In genomic region chrIII:8749487-8749886, ce11 we compare ENCODE assay signal across 7 worm cellular contexts.
TF ChIP-seq lines count a peak whose summit lies in the region.

sma-2 (plus strand) TSS chrIII:8749680.

TF ChIP-seq in whole organism, L1 larva, 84 proteins besides CTCF, POLR2A, EP300 and RAD21 (continues in another document):
- TF ChIP-seq mep-1 (tag; optimal IDR thresholded peaks at IDR 0.05; lab: Kevin White, UChicago) (peak; percentile 66), C16A3.4 (tag; optimal IDR thresholded peaks at IDR 0.05; lab: Kevin White, UChicago) (peak; percentile 41), fos-1 (tag; optimal IDR thresholded peaks at IDR 0.05; lab: Kevin White, UChicago) (no peak), nhr-19 (GFP tag; conservative IDR thresholded peaks at IDR 0.05; lab: Robert Waterston, UW) (peak; percentile 48), nhr-11 (tag; optimal IDR thresholded peaks at IDR 0.05; lab: Kevin White, UChicago) (no peak), pag-3 (tag; optimal IDR thresholded peaks at IDR 0.05; lab: Kevin White, UChicago; ENCODE audit: borderline replicate concordance, insufficient read depth) (no peak), nhr-90 (tag; optimal IDR thresholded peaks at IDR 0.05; lab: Kevin White, UChicago; ENCODE audit: poor library complexity) (peak; percentile 76), tlp-1 (tag; optimal IDR thresholded peaks at IDR 0.05; lab: Kevin White, UChicago) (no peak), elt-2 (tag; optimal IDR thresholded peaks at IDR 0.05; lab: Kevin White, UChicago) (peak; percentile 87), rnt-1 (tag; optimal IDR thresholded peaks at IDR 0.05; lab: Kevin White, UChicago) (peak; percentile 12), lin-13 (GFP tag; optimal IDR thresholded peaks at IDR 0.05; lab: Kevin White, UChicago) (peak; percentile 20), aha-1 (tag; optimal IDR thresholded peaks at IDR 0.05; lab: Kevin White, UChicago) (no peak)

TF ChIP-seq in whole organism, L2 larva, 48 proteins besides CTCF, POLR2A, EP300 and RAD21 (continues in another document):
- TF ChIP-seq ceh-16 (tag; optimal IDR thresholded peaks at IDR 0.05; lab: Kevin White, UChicago) (no peak), R02D3.7 (tag; optimal IDR thresholded peaks at IDR 0.05; lab: Kevin White, UChicago) (no peak), elt-1 (tag; optimal IDR thresholded peaks at IDR 0.05; lab: Kevin White, UChicago) (no peak), mbf-1 (tag; optimal IDR thresholded peaks at IDR 0.05; lab: Kevin White, UChicago) (no peak), Y55F3AM.14 (GFP tag; optimal IDR thresholded peaks at IDR 0.05; lab: Kevin White, UChicago) (no peak), nhr-21 (tag; optimal IDR thresholded peaks at IDR 0.05; lab: Kevin White, UChicago) (peak; percentile 52), sma-3 (GFP tag; optimal IDR thresholded peaks at IDR 0.05; lab: Kevin White, UChicago) (peak; percentile 99), ztf-4 (tag; optimal IDR thresholded peaks at IDR 0.05; lab: Kevin White, UChicago) (no peak), C34F6.9 (tag; optimal IDR thresholded peaks at IDR 0.05; lab: Kevin White, UChicago) (peak; percentile 29), nhr-25 (tag; optimal IDR thresholded peaks at IDR 0.05; lab: Kevin White, UChicago) (peak; percentile 74), unc-39 (tag; optimal IDR thresholded peaks at IDR 0.05; lab: Kevin White, UChicago) (no peak), nhr-23 (tag; optimal IDR thresholded peaks at IDR 0.05; lab: Kevin White, UChicago) (no peak), unc-55 (GFP tag; optimal IDR thresholded peaks at IDR 0.05; lab: Kevin White, UChicago) (no peak), ZK546.5 (tag; optimal IDR thresholded peaks at IDR 0.05; lab: Kevin White, UChicago) (no peak)

TF ChIP-seq in whole organism, L3 larva, 47 proteins besides CTCF, POLR2A, EP300 and RAD21 (continues in another document):
- peak; percentile 80 for TF ChIP-seq egl-27 (tag; optimal IDR thresholded peaks at IDR 0.05; lab: Kevin White, UChicago)
- peak; percentile 48 for TF ChIP-seq hmg-11 (tag; optimal IDR thresholded peaks at IDR 0.05; lab: Kevin White, UChicago)
- peak; percentile 89 for TF ChIP-seq nhr-25 (tag; optimal IDR thresholded peaks at IDR 0.05; lab: Kevin White, UChicago)
- TF ChIP-seq fkh-2 (tag; optimal IDR thresholded peaks at IDR 0.05; lab: Kevin White, UChicago): no peak
- no peak for TF ChIP-seq nhr-67 (tag; optimal IDR thresholded peaks at IDR 0.05; lab: Kevin White, UChicago)
- TF ChIP-seq ceh-82 (tag; optimal IDR thresholded peaks at IDR 0.05; lab: Kevin White, UChicago): no peak
- TF ChIP-seq nhr-28 (tag; optimal IDR thresholded peaks at IDR 0.05; lab: Kevin White, UChicago): no peak
- TF ChIP-seq elt-1 (tag; optimal IDR thresholded peaks at IDR 0.05; lab: Kevin White, UChicago): no peak
- peak; percentile 35 for TF ChIP-seq ceh-28 (tag; optimal IDR thresholded peaks at IDR 0.05; lab: Kevin White, UChicago)
- TF ChIP-seq jun-1 (tag; optimal IDR thresholded peaks at IDR 0.05; lab: Kevin White, UChicago): peak; percentile 57
- TF ChIP-seq ZK546.5 (tag; optimal IDR thresholded peaks at IDR 0.05; lab: Kevin White, UChicago): no peak
- TF ChIP-seq pha-4 (tag; optimal IDR thresholded peaks at IDR 0.05; lab: Kevin White, UChicago): peak; percentile 89
- no peak for TF ChIP-seq tbx-2 (tag; optimal IDR thresholded peaks at IDR 0.05; lab: Kevin White, UChicago)
- no peak for TF ChIP-seq zag-1 (tag; optimal IDR thresholded peaks at IDR 0.05; lab: Kevin White, UChicago)

TF ChIP-seq in whole organism, L4 larva, 104 proteins besides CTCF, POLR2A, EP300 and RAD21 (continues in another document):
- no peak for TF ChIP-seq mxl-3 (GFP tag; optimal IDR thresholded peaks at IDR 0.05; lab: Kevin White, UChicago)
- no peak for TF ChIP-seq jun-1 (tag; optimal IDR thresholded peaks at IDR 0.05; lab: Kevin White, UChicago)
- TF ChIP-seq zip-2 (tag; optimal IDR thresholded peaks at IDR 0.05; lab: Kevin White, UChicago): peak; percentile 40
- TF ChIP-seq lin-13 (GFP tag; optimal IDR thresholded peaks at IDR 0.05; lab: Kevin White, UChicago): peak; percentile 5
- TF ChIP-seq nhr-28 (tag; optimal IDR thresholded peaks at IDR 0.05; lab: Kevin White, UChicago): peak; percentile 94
- TF ChIP-seq mxl-2 (GFP tag; conservative IDR thresholded peaks at IDR 0.05; lab: Robert Waterston, UW): no peak
- no peak for TF ChIP-seq lin-15B (tag; optimal IDR thresholded peaks at IDR 0.05; lab: Kevin White, UChicago)
- no peak for TF ChIP-seq spr-3 (GFP tag; optimal IDR thresholded peaks at IDR 0.05; lab: Kevin White, UChicago)
- TF ChIP-seq nhr-6 (tag; optimal IDR thresholded peaks at IDR 0.05; lab: Kevin White, UChicago): peak; percentile 74
- TF ChIP-seq nhr-25 (tag; optimal IDR thresholded peaks at IDR 0.05; lab: Kevin White, UChicago; ENCODE audit: borderline replicate concordance, insufficient read depth): no peak
- TF ChIP-seq unc-39 (tag; optimal IDR thresholded peaks at IDR 0.05; lab: Kevin White, UChicago): no peak
- no peak for TF ChIP-seq F26F4.8 (GFP tag; conservative IDR thresholded peaks at IDR 0.05; lab: Robert Waterston, UW)
- TF ChIP-seq snpc-1.2 (GFP tag; IDR thresholded peaks at IDR 0.05; lab: Robert Waterston, UW): no peak
- peak; percentile 10 for TF ChIP-seq gei-8 (GFP tag; optimal IDR thresholded peaks at IDR 0.05; lab: Kevin White, UChicago)

TF ChIP-seq in whole organism, late embryonic, 69 proteins besides CTCF, POLR2A, EP300 and RAD21 (continues in another document):
- TF ChIP-seq ama-1 (optimal IDR thresholded peaks at IDR 0.05; lab: Kevin White, UChicago): no peak
- TF ChIP-seq unc-86 (tag; optimal IDR thresholded peaks at IDR 0.05; lab: Kevin White, UChicago): no peak
- no peak for TF ChIP-seq pag-3 (tag; optimal IDR thresholded peaks at IDR 0.05; lab: Kevin White, UChicago; ENCODE audit: borderline replicate concordance)
- no peak for TF ChIP-seq ceh-6 (GFP tag; optimal IDR thresholded peaks at IDR 0.05; lab: Kevin White, UChicago)
- TF ChIP-seq pha-2 (tag; optimal IDR thresholded peaks at IDR 0.05; lab: Kevin White, UChicago): no peak
- TF ChIP-seq nhr-232 (tag; optimal IDR thresholded peaks at IDR 0.05; lab: Kevin White, UChicago): no peak
- no peak for TF ChIP-seq T23F11.4 (GFP tag; optimal IDR thresholded peaks at IDR 0.05; lab: Kevin White, UChicago)
- no peak for TF ChIP-seq madf-2 (tag; optimal IDR thresholded peaks at IDR 0.05; lab: Kevin White, UChicago)
- TF ChIP-seq elt-4 (tag; optimal IDR thresholded peaks at IDR 0.05; lab: Kevin White, UChicago): no peak
- peak; percentile 6 for TF ChIP-seq ceh-18 (tag; optimal IDR thresholded peaks at IDR 0.05; lab: Kevin White, UChicago)
- peak; percentile 4 for TF ChIP-seq tbx-2 (tag; optimal IDR thresholded peaks at IDR 0.05; lab: Kevin White, UChicago)
- TF ChIP-seq ets-4 (tag; optimal IDR thresholded peaks at IDR 0.05; lab: Kevin White, UChicago): no peak
- TF ChIP-seq dve-1 (tag; optimal IDR thresholded peaks at IDR 0.05; lab: Kevin White, UChicago): peak; percentile 17
- peak; percentile 33 for TF ChIP-seq pqm-1 (tag; optimal IDR thresholded peaks at IDR 0.05; lab: Kevin White, UChicago)
- no peak for TF ChIP-seq lim-6 (tag; optimal IDR thresholded peaks at IDR 0.05; lab: Kevin White, UChicago)

TF ChIP-seq in whole organism, mixed stage, embryonic, 35 proteins besides CTCF, POLR2A, EP300 and RAD21:
- TF ChIP-seq nhr-237 (tag; optimal IDR thresholded peaks at IDR 0.05; lab: Kevin White, UChicago) (peak; percentile 7), mls-2 (tag; optimal IDR thresholded peaks at IDR 0.05; lab: Kevin White, UChicago) (no peak), pha-4 (tag; optimal IDR thresholded peaks at IDR 0.05; lab: Kevin White, UChicago) (peak; percentile 50)

TF ChIP-seq in whole organism, young adult, 124 proteins besides CTCF, POLR2A, EP300 and RAD21 (continues in another document):
- TF ChIP-seq ztf-18 (tag; optimal IDR thresholded peaks at IDR 0.05; lab: Kevin White, UChicago): peak; percentile 30
- TF ChIP-seq F23B12.7 (tag; optimal IDR thresholded peaks at IDR 0.05; lab: Kevin White, UChicago; ENCODE audit: insufficient read depth): peak; percentile 47
- peak; percentile 29 for TF ChIP-seq pha-4 (tag; optimal IDR thresholded peaks at IDR 0.05; lab: Kevin White, UChicago)
- TF ChIP-seq nfyb-1 (GFP tag; IDR thresholded peaks at IDR 0.05; lab: Robert Waterston, UW): 0 out of 2 replicates have a peak, but pooled peaks have one; percentile 33
- peak; percentile 64 for TF ChIP-seq lin-40 (tag; optimal IDR thresholded peaks at IDR 0.05; lab: Kevin White, UChicago)
- peak; percentile 44; the same call in 1 of the 2 replicates for TF ChIP-seq B0336.3 (GFP tag; IDR thresholded peaks at IDR 0.05; lab: Robert Waterston, UW)
- 0 out of 2 replicates have a peak, but pooled peaks have one; percentile 6 for TF ChIP-seq lir-1 (GFP tag; conservative IDR thresholded peaks at IDR 0.05; lab: Robert Waterston, UW)
- TF ChIP-seq ZK185.1 (tag; optimal IDR thresholded peaks at IDR 0.05; lab: Kevin White, UChicago; ENCODE audit: poor library complexity, severe bottlenecking): peak; percentile 33
- peak; percentile 93 for TF ChIP-seq nhr-80 (tag; optimal IDR thresholded peaks at IDR 0.05; lab: Kevin White, UChicago)
- no peak for TF ChIP-seq somi-1 (GFP tag; optimal IDR thresholded peaks at IDR 0.05; lab: Kevin White, UChicago)
- no peak for TF ChIP-seq unc-130 (GFP tag; optimal IDR thresholded peaks at IDR 0.05; lab: Kevin White, UChicago)
- peak; percentile 85 for TF ChIP-seq hmg-1.2 (GFP tag; IDR thresholded peaks at IDR 0.05; lab: Robert Waterston, UW)
- TF ChIP-seq ztf-26 (tag; optimal IDR thresholded peaks at IDR 0.05; lab: Kevin White, UChicago): peak; percentile 26
- no peak for TF ChIP-seq cebp-1 (GFP tag; IDR thresholded peaks at IDR 0.05; lab: Robert Waterston, UW)
- TF ChIP-seq cebp-1 (tag; optimal IDR thresholded peaks at IDR 0.05; lab: Kevin White, UChicago): peak; percentile 73
- TF ChIP-seq snpc-4 (GFP tag; optimal IDR thresholded peaks at IDR 0.05; lab: Kevin White, UChicago): no peak
- peak in 1 of 4 experiments; percentile 30 for TF ChIP-seq snpc-4 (tag; optimal IDR thresholded peaks at IDR 0.05; lab: Kevin White, UChicago)
- peak; percentile 68 for TF ChIP-seq atf-7 (tag; optimal IDR thresholded peaks at IDR 0.05; lab: Kevin White, UChicago)
- peak; percentile 27 for TF ChIP-seq ztf-22 (GFP tag; optimal IDR thresholded peaks at IDR 0.05; lab: Kevin White, UChicago)
- peak; percentile 7 for TF ChIP-seq nhr-90 (tag; optimal IDR thresholded peaks at IDR 0.05; lab: Kevin White, UChicago)
- TF ChIP-seq tbp1 (GFP tag; optimal IDR thresholded peaks at IDR 0.05; lab: Kevin White, UChicago): peak; percentile 36
- no peak for TF ChIP-seq C06A6.2 (GFP tag; conservative IDR thresholded peaks at IDR 0.05; lab: Robert Waterston, UW)
- TF ChIP-seq madf-10 (tag; optimal IDR thresholded peaks at IDR 0.05; lab: Kevin White, UChicago): peak; percentile 25
- no peak for TF ChIP-seq aptf-3 (GFP tag; IDR thresholded peaks at IDR 0.05; lab: Robert Waterston, UW)
- no peak for TF ChIP-seq F22D6.2 (tag; optimal IDR thresholded peaks at IDR 0.05; lab: Kevin White, UChicago)
- TF ChIP-seq ets-4 (GFP tag; optimal IDR thresholded peaks at IDR 0.05; lab: Kevin White, UChicago): peak; percentile 18
- TF ChIP-seq let-526 (GFP tag; IDR thresholded peaks at IDR 0.05; lab: Robert Waterston, UW): 0 out of 2 replicates have a peak, but pooled peaks have one; percentile 50
